Worm (Caenorhabditis elegans): ENCODE data around the gene cah-2.

cah-2 gene

ce11 chrII:7483009-7483408 lies at the start of gene cah-2:
TSS of gene cah-2 (minus strand) at chrII:7483109.
- TF ChIP-seq ahr-1 (tag; optimal IDR thresholded peaks at IDR 0.05) (no peak), ztf-16 (tag; optimal IDR thresholded peaks at IDR 0.05) (no peak), odd-2 (tag; optimal IDR thresholded peaks at IDR 0.05) (no peak), ceh-2 (tag; optimal IDR thresholded peaks at IDR 0.05) (no peak), pax-1 (tag; optimal IDR thresholded peaks at IDR 0.05) (no peak), elt-4 (tag; optimal IDR thresholded peaks at IDR 0.05) (no peak), ceh-14 (tag; optimal IDR thresholded peaks at IDR 0.05) (no peak), syd-9 (tag; optimal IDR thresholded peaks at IDR 0.05) (no peak), F13H6.1 (tag; optimal IDR thresholded peaks at IDR 0.05) (no peak), fkh-6 (tag; optimal IDR thresholded peaks at IDR 0.05) (no peak), lim-6 (tag; optimal IDR thresholded peaks at IDR 0.05) (no peak), nhr-11 (tag; optimal IDR thresholded peaks at IDR 0.05) (no peak), che-1 (tag; optimal IDR thresholded peaks at IDR 0.05) (no peak), mec-3 (tag; optimal IDR thresholded peaks at IDR 0.05; ENCODE audit: borderline replicate concordance) (no peak), ceh-48 (tag; optimal IDR thresholded peaks at IDR 0.05) (no peak)

- no peak for TF ChIP-seq nhr-11 (tag; optimal IDR thresholded peaks at IDR 0.05)
- TF ChIP-seq pqm-1 (tag; optimal IDR thresholded peaks at IDR 0.05), result no peak
- TF ChIP-seq ref-2 (tag; optimal IDR thresholded peaks at IDR 0.05), result no peak
- no peak for TF ChIP-seq C08G9.2 (tag; optimal IDR thresholded peaks at IDR 0.05)
- no peak for TF ChIP-seq dve-1 (tag; optimal IDR thresholded peaks at IDR 0.05)
- TF ChIP-seq fkh-10 (GFP tag; optimal IDR thresholded peaks at IDR 0.05), result no peak
- no peak for TF ChIP-seq unc-3 (GFP tag; conservative IDR thresholded peaks at IDR 0.05)
- TF ChIP-seq unc-3 (tag; optimal IDR thresholded peaks at IDR 0.05), result no peak
- no peak for TF ChIP-seq ama-1 (optimal IDR thresholded peaks at IDR 0.05)
- no peak for TF ChIP-seq ceh-24 (tag; optimal IDR thresholded peaks at IDR 0.05)
- TF ChIP-seq pax-1 (tag; optimal IDR thresholded peaks at IDR 0.05), result no peak
- TF ChIP-seq tbx-7 (tag; optimal IDR thresholded peaks at IDR 0.05), result no peak
- no peak for TF ChIP-seq pag-3 (tag; optimal IDR thresholded peaks at IDR 0.05; ENCODE audit: borderline replicate concordance)
- TF ChIP-seq lim-6 (tag; optimal IDR thresholded peaks at IDR 0.05), result no peak
- TF ChIP-seq fax-1 (tag; optimal IDR thresholded peaks at IDR 0.05), result no peak
- TF ChIP-seq ztf-16 (tag; optimal IDR thresholded peaks at IDR 0.05), result no peak
- no peak for TF ChIP-seq sox-4 (tag; optimal IDR thresholded peaks at IDR 0.05)
- no peak for TF ChIP-seq ceh-18 (tag; optimal IDR thresholded peaks at IDR 0.05)
- no peak for TF ChIP-seq ceh-31 (tag; optimal IDR thresholded peaks at IDR 0.05)
- no peak for TF ChIP-seq elt-2 (tag; optimal IDR thresholded peaks at IDR 0.05)
Observed at ce11 chrII:7531478-7531877, 48.6 kb upstream of the cah-2 start.

- TF ChIP-seq ceh-6 (GFP tag; optimal IDR thresholded peaks at IDR 0.05), result no peak
- TF ChIP-seq pha-2 (tag; optimal IDR thresholded peaks at IDR 0.05), result no peak
- TF ChIP-seq F13H6.1 (tag; optimal IDR thresholded peaks at IDR 0.05), result no peak
- no peak for TF ChIP-seq rnt-1 (tag; optimal IDR thresholded peaks at IDR 0.05)
- no peak for TF ChIP-seq madf-2 (tag; optimal IDR thresholded peaks at IDR 0.05)
- no peak for TF ChIP-seq sox-4 (tag; optimal IDR thresholded peaks at IDR 0.05)
- no peak for TF ChIP-seq ttx-3 (tag; optimal IDR thresholded peaks at IDR 0.05)
- TF ChIP-seq pha-4 (tag; optimal IDR thresholded peaks at IDR 0.05), result no peak
- TF ChIP-seq syd-9 (tag; optimal IDR thresholded peaks at IDR 0.05), result no peak
- no peak for TF ChIP-seq pat-9 (tag; optimal IDR thresholded peaks at IDR 0.05)
- TF ChIP-seq K02D7.2 (tag; optimal IDR thresholded peaks at IDR 0.05), result no peak
- no peak for TF ChIP-seq ceh-34 (tag; optimal IDR thresholded peaks at IDR 0.05)
- TF ChIP-seq dve-1 (tag; optimal IDR thresholded peaks at IDR 0.05), result no peak
- TF ChIP-seq che-1 (tag; optimal IDR thresholded peaks at IDR 0.05), result no peak
- no peak for TF ChIP-seq sox-2 (GFP tag; IDR thresholded peaks at IDR 0.05)
- no peak for TF ChIP-seq fkh-6 (tag; optimal IDR thresholded peaks at IDR 0.05)
- TF ChIP-seq tbx-7 (tag; optimal IDR thresholded peaks at IDR 0.05), result no peak
- no peak for TF ChIP-seq ahr-1 (tag; optimal IDR thresholded peaks at IDR 0.05)
Observed at ce11 chrII:7530944-7531343, 48.0 kb upstream of the cah-2 start, which contains the start of gene wrt-1. TSS of gene wrt-1 (plus strand) at chrII:7530996.

Measured in whole organism, late embryonic.